Fruit fly (Drosophila melanogaster): ENCODE measurements around the gene Ugt302E1.

Ugt302E1 gene

DNA sequence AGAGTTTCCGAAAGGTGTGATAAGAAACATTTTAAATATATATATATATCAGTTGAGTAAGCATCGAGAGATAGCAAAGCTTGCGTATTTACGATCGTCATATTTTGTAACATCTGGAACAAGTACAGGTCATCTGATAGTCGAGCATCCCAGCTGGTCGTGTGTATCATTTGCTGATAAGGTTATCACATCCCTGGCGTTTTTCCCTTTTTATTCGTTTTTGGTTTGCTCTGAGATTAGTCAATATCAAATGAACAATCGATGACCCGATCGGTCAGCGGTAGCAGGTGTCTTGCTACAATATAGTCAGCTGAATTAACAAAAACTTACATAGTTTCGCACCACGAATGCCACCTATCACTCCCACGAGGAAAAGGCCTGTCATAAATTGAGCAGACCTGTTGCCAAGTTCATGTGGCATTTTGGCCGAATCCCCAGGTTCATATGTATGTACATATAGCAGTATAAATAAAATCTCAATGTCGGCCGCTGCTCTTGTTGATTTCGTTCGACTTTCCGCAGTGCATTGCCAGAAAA lies 46.5 kb downstream of the Ugt302E1 start (continued):
- TF ChIP-seq sqz (GFP tag; optimal IDR thresholded peaks at IDR 0.05), result no peak
- TF ChIP-seq schlank (tag; optimal IDR thresholded peaks at IDR 0.05), result peak; percentile 4
- no peak for TF ChIP-seq CG6683 (GFP tag; optimal IDR thresholded peaks at IDR 0.05)
- TF ChIP-seq h (optimal IDR thresholded peaks at IDR 0.05), result no peak
- peak; percentile 68 for TF ChIP-seq vvl (GFP tag; IDR thresholded peaks at IDR 0.05)
- TF ChIP-seq Ptx1 (GFP tag; IDR thresholded peaks at IDR 0.05), result peak; percentile 66
- TF ChIP-seq Med (GFP tag), result peak; percentile 77
- no peak for TF ChIP-seq shn (GFP tag; optimal IDR thresholded peaks at IDR 0.05)
- TF ChIP-seq CG10462 (GFP tag; optimal IDR thresholded peaks at IDR 0.05), result no peak
- TF ChIP-seq Sin3A (optimal IDR thresholded peaks at IDR 0.05), result no peak
- TF ChIP-seq sna (GFP tag; IDR thresholded peaks at IDR 0.05; ENCODE audit: partially characterized antibody), result no peak
- TF ChIP-seq zfh1 (GFP tag; IDR thresholded peaks at IDR 0.05), result peak; percentile 58; the same call in 1 of the 3 replicates
- TF ChIP-seq pita (GFP tag; optimal IDR thresholded peaks at IDR 0.05), result no peak
- no peak for TF ChIP-seq Lim3 (GFP tag; IDR thresholded peaks at IDR 0.05)
- TF ChIP-seq CG7987 (GFP tag; optimal IDR thresholded peaks at IDR 0.05), result no peak
- no peak for TF ChIP-seq Awh (GFP tag; IDR thresholded peaks at IDR 0.05)
- TF ChIP-seq gce (GFP tag; IDR thresholded peaks at IDR 0.05), result no peak
- no peak for TF ChIP-seq CG5245 (GFP tag; optimal IDR thresholded peaks at IDR 0.05)
- peak; percentile 79 for TF ChIP-seq CG7839 (tag; optimal IDR thresholded peaks at IDR 0.05)
- TF ChIP-seq Myb (GFP tag; optimal IDR thresholded peaks at IDR 0.05), result no peak
- TF ChIP-seq tup (GFP tag; optimal IDR thresholded peaks at IDR 0.05), result no peak
- no peak for TF ChIP-seq CG10959 (GFP tag; IDR thresholded peaks at IDR 0.05)
- no peak for TF ChIP-seq maf-S (GFP tag; optimal IDR thresholded peaks at IDR 0.05)
- no peak for TF ChIP-seq btn (GFP tag; optimal IDR thresholded peaks at IDR 0.05)
- TF ChIP-seq Sox100B (GFP tag; optimal IDR thresholded peaks at IDR 0.05), result no peak
- TF ChIP-seq HmgZ (tag; optimal IDR thresholded peaks at IDR 0.05), result peak; percentile 26
- TF ChIP-seq CG13624 (GFP tag; optimal IDR thresholded peaks at IDR 0.05), result no peak
- peak; percentile 35 for TF ChIP-seq CG3995 (GFP tag; optimal IDR thresholded peaks at IDR 0.05)
- peak; percentile 81 for TF ChIP-seq lbe (GFP tag; optimal IDR thresholded peaks at IDR 0.05)
- no peak for TF ChIP-seq sens (GFP tag)
- peak; percentile 27 for TF ChIP-seq Ssrp (tag; optimal IDR thresholded peaks at IDR 0.05)
- peak; percentile 59 for TF ChIP-seq CG30403 (GFP tag; optimal IDR thresholded peaks at IDR 0.05)
- TF ChIP-seq Vsx1 (GFP tag; optimal IDR thresholded peaks at IDR 0.05), result no peak
- peak; percentile 45 for TF ChIP-seq CG12219 (GFP tag; optimal IDR thresholded peaks at IDR 0.05)
- no peak for TF ChIP-seq CG4404 (GFP tag; IDR thresholded peaks at IDR 0.05)
- peak; percentile 53 for TF ChIP-seq kay (GFP tag; optimal IDR thresholded peaks at IDR 0.05)
- no peak for TF ChIP-seq CG3726 (GFP tag; IDR thresholded peaks at IDR 0.05)
- no peak for TF ChIP-seq sc (optimal IDR thresholded peaks at IDR 0.05)
- peak; percentile 18 for TF ChIP-seq sc (GFP tag; optimal IDR thresholded peaks at IDR 0.05)
- TF ChIP-seq lola (GFP tag; optimal IDR thresholded peaks at IDR 0.05), result no peak
- no peak for TF ChIP-seq Hr39 (optimal IDR thresholded peaks at IDR 0.05)
- TF ChIP-seq exex (tag; optimal IDR thresholded peaks at IDR 0.05), result peak; percentile 65
- peak; percentile 4 for TF ChIP-seq grn (GFP tag; optimal IDR thresholded peaks at IDR 0.05)
- TF ChIP-seq GATAe (GFP tag; conservative IDR thresholded peaks at IDR 0.05), result peak; percentile 87
- no peak for TF ChIP-seq chif (GFP tag; optimal IDR thresholded peaks at IDR 0.05)
- no peak for TF ChIP-seq slp2 (GFP tag; optimal IDR thresholded peaks at IDR 0.05)
- peak; percentile 58 for TF ChIP-seq CG8924 (tag; optimal IDR thresholded peaks at IDR 0.05)
- TF ChIP-seq ro (GFP tag; IDR thresholded peaks at IDR 0.05), result no peak
- peak; percentile 79 for TF ChIP-seq grau (tag; optimal IDR thresholded peaks at IDR 0.05)
- TF ChIP-seq CG16779 (GFP tag; IDR thresholded peaks at IDR 0.05), result no peak
- no peak for TF ChIP-seq CG15696 (tag; optimal IDR thresholded peaks at IDR 0.05)
- TF ChIP-seq odd (GFP tag; optimal IDR thresholded peaks at IDR 0.05), result peak; percentile 43
- no peak for TF ChIP-seq CG13894 (tag; optimal IDR thresholded peaks at IDR 0.05)
